Fruit fly (Drosophila melanogaster) whole organism, embryonic: ENCODE data around the gene CG7065.

ENCODE experiments used
- Bdp1 ChIP-seq: fragments of 200-800 bp; sonication (Bioruptor generic); optimal IDR thresholded peaks from 3 replicates; lab custom pipeline; 2016; ENCODE audit warnings: missing biosample characterization, missing genetic modification characterization
- CG10431 ChIP-seq: fragments of 200-800 bp; sonication (Bioruptor generic); optimal IDR thresholded peaks from 3 replicates; lab custom pipeline; 2018; ENCODE audit warnings: missing biosample characterization, mild to moderate bottlenecking, missing genetic modification characterization
- CG12236 ChIP-seq: fragments of 200-800 bp; sonication (Bioruptor generic); optimal IDR thresholded peaks from 2 replicates; lab custom pipeline; 2016; ENCODE audit warnings: missing biosample characterization, missing genetic modification characterization
- CG13424 ChIP-seq: fragments of 200-800 bp; sonication (Bioruptor generic); optimal IDR thresholded peaks from 2 replicates; lab custom pipeline; 2019; ENCODE audit warnings: missing biosample characterization, mild to moderate bottlenecking, missing genetic modification characterization, moderate library complexity
- CG15514 ChIP-seq: fragments of 200-800 bp; sonication (Bioruptor generic); optimal IDR thresholded peaks from 3 replicates; lab custom pipeline; 2017; ENCODE audit warnings: missing biosample characterization, missing genetic modification characterization, mild to moderate bottlenecking, moderate library complexity, missing genetic modification reagents
- CG1647 ChIP-seq: fragments of 200-800 bp; sonication (Bioruptor generic); optimal IDR thresholded peaks from 3 replicates; lab custom pipeline; 2016; ENCODE audit warnings: missing biosample characterization, missing genetic modification characterization
- CG17385 ChIP-seq: fragments of 200-800 bp; sonication (Bioruptor generic); optimal IDR thresholded peaks from 3 replicates; lab custom pipeline; 2018; ENCODE audit warnings: missing biosample characterization, mild to moderate bottlenecking, missing genetic modification characterization
- CG17829 ChIP-seq: fragments of 200-800 bp; optimal IDR thresholded peaks from 2 replicates; lab custom pipeline; 2019; ENCODE audit warnings: missing biosample characterization, mild to moderate bottlenecking, missing genetic modification characterization, moderate library complexity
- CG1792 ChIP-seq: fragments of 200-800 bp; sonication (Bioruptor generic); optimal IDR thresholded peaks from 2 replicates; lab custom pipeline; 2016; ENCODE audit warnings: missing biosample characterization, missing genetic modification characterization
- CG33213 ChIP-seq: fragments of 200-800 bp; sonication (Bioruptor generic); optimal IDR thresholded peaks from 3 replicates; lab custom pipeline; 2016; ENCODE audit warnings: missing biosample characterization, missing genetic modification characterization
- CG34422 ChIP-seq: fragments of 200-800 bp; sonication (Bioruptor generic); IDR thresholded peaks from 3 replicates; pipeline ENCODE4 v1.3.6; 2022; ENCODE audit warnings: missing biosample characterization, missing genetic modification characterization
- CG3847 ChIP-seq: fragments of 200-800 bp; sonication (Bioruptor generic); IDR thresholded peaks from 2 replicates; pipeline ENCODE4 v1.3.6; 2022; ENCODE audit warnings: missing biosample characterization, missing genetic modification characterization
- CG4360 ChIP-seq: fragments of 200-800 bp; sonication (Bioruptor generic); IDR thresholded peaks from 2 replicates; pipeline ENCODE4 v1.3.6; 2022; ENCODE audit warnings: missing biosample characterization, missing genetic modification characterization
- CG4404 ChIP-seq: fragments of 200-800 bp; sonication (Bioruptor generic); IDR thresholded peaks from 2 replicates; pipeline ENCODE4 v1.3.6; 2022; ENCODE audit warnings: missing biosample characterization, missing genetic modification characterization
- CG8281 ChIP-seq: fragments of 200-800 bp; sonication (Bioruptor generic); optimal IDR thresholded peaks from 2 replicates; lab custom pipeline; 2018; ENCODE audit warnings: missing biosample characterization, mild to moderate bottlenecking, missing genetic modification characterization, moderate library complexity
- CG8359 ChIP-seq: fragments of 200-800 bp; sonication (Bioruptor generic); optimal IDR thresholded peaks from 2 replicates; lab custom pipeline; 2017; ENCODE audit warnings: missing biosample characterization, mild to moderate bottlenecking, missing genetic modification characterization, borderline replicate concordance
- CG8924 ChIP-seq: fragments of 200-800 bp; optimal IDR thresholded peaks from 3 replicates; lab custom pipeline; 2019; ENCODE audit warnings: missing biosample characterization, mild to moderate bottlenecking, missing genetic modification characterization, moderate library complexity
- CG9727 ChIP-seq: fragments of 200-800 bp; sonication (Bioruptor generic); optimal IDR thresholded peaks from 3 replicates; lab custom pipeline; 2017; ENCODE audit warnings: missing biosample characterization, mild to moderate bottlenecking, missing genetic modification characterization
- CG9817 ChIP-seq: fragments of 200-800 bp; sonication (Bioruptor generic); optimal IDR thresholded peaks from 2 replicates; lab custom pipeline; 2018; ENCODE audit warnings: missing biosample characterization, mild to moderate bottlenecking, missing genetic modification characterization, moderate library complexity
- CkIIα-i1 ChIP-seq: fragments of 200-800 bp; sonication (Bioruptor generic); IDR thresholded peaks from 2 replicates; pipeline ENCODE4 v1.3.6; 2022; ENCODE audit warnings: missing biosample characterization, missing genetic modification characterization
- D19B ChIP-seq: fragments of 200-800 bp; sonication (Bioruptor generic); optimal IDR thresholded peaks from 2 replicates; lab custom pipeline; 2017; ENCODE audit warnings: missing biosample characterization, mild to moderate bottlenecking, missing genetic modification characterization
- E2f1 ChIP-seq: fragments of 200-800 bp; sonication (Bioruptor generic); IDR thresholded peaks from 2 replicates; pipeline ENCODE4 v1.3.6; 2022; ENCODE audit warnings: missing biosample characterization, missing genetic modification characterization
- E2f2 ChIP-seq: fragments of 200-800 bp; sonication (Bioruptor generic); IDR thresholded peaks from 2 replicates; pipeline ENCODE4 v1.3.6; 2022; ENCODE audit warnings: missing biosample characterization, missing genetic modification characterization
- Ets97D ChIP-seq: fragments of 200-800 bp; sonication (Bioruptor generic); optimal IDR thresholded peaks from 3 replicates; lab custom pipeline; 2016; ENCODE audit warnings: missing biosample characterization, missing genetic modification characterization
- Gug ChIP-seq: fragments of 200-800 bp; sonication (Bioruptor generic); IDR thresholded peaks from 4 replicates; pipeline ENCODE4 v1.3.6; 2022; ENCODE audit warnings: missing biosample characterization, missing genetic modification characterization
- H15 ChIP-seq: fragments of 200-800 bp; sonication (Bioruptor generic); IDR thresholded peaks from 3 replicates; pipeline ENCODE4 v1.3.6; 2022; ENCODE audit warnings: missing biosample characterization, missing genetic modification characterization
- HmgZ ChIP-seq: fragments of 200-800 bp; sonication (Bioruptor generic); optimal IDR thresholded peaks from 2 replicates; lab custom pipeline; 2018; ENCODE audit warnings: missing biosample characterization, mild to moderate bottlenecking, missing genetic modification characterization
- Jarid2 ChIP-seq: fragments of 200-800 bp; sonication (Bioruptor generic); optimal IDR thresholded peaks from 3 replicates; lab custom pipeline; 2017; ENCODE audit warnings: mild to moderate bottlenecking, missing biosample characterization, missing genetic modification reagents, missing genetic modification characterization
- Mrtf ChIP-seq: fragments of 200-800 bp; sonication (Bioruptor generic); IDR thresholded peaks from 3 replicates; pipeline ENCODE4 v1.3.6; 2022; ENCODE audit warnings: missing biosample characterization, missing genetic modification characterization
- Nf-YB ChIP-seq: fragments of 200-800 bp; sonication (Bioruptor generic); optimal IDR thresholded peaks from 3 replicates; lab custom pipeline; 2019; ENCODE audit warnings: missing biosample characterization, mild to moderate bottlenecking, missing genetic modification characterization, moderate library complexity
- Nf-YC ChIP-seq: fragments of 200-800 bp; optimal IDR thresholded peaks from 3 replicates; lab custom pipeline; 2019; ENCODE audit warnings: missing biosample characterization, mild to moderate bottlenecking, missing genetic modification characterization, moderate library complexity
- Optix ChIP-seq: fragments of 200-800 bp; sonication (Bioruptor generic); IDR thresholded peaks from 3 replicates; pipeline ENCODE4 v1.3.6; 2022; ENCODE audit warnings: missing biosample characterization, missing genetic modification characterization
- PHDP ChIP-seq: fragments of 200-800 bp; sonication (Bioruptor generic); optimal IDR thresholded peaks from 3 replicates; lab custom pipeline; 2018; ENCODE audit warnings: missing biosample characterization, mild to moderate bottlenecking, missing genetic modification characterization, moderate library complexity
- Side ChIP-seq: fragments of 200-800 bp; sonication (Bioruptor generic); optimal IDR thresholded peaks from 2 replicates; lab custom pipeline; 2016; ENCODE audit warnings: missing biosample characterization, missing genetic modification characterization
- TFAM ChIP-seq: fragments of 200-800 bp; sonication (Bioruptor generic); optimal IDR thresholded peaks from 2 replicates; lab custom pipeline; 2017; ENCODE audit warnings: missing biosample characterization, missing genetic modification characterization, inconsistent platforms
- Vsx1 ChIP-seq: fragments of 200-800 bp; sonication (Bioruptor generic); optimal IDR thresholded peaks from 2 replicates; lab custom pipeline; 2017; ENCODE audit warnings: missing biosample characterization, mild to moderate bottlenecking, missing genetic modification characterization, missing genetic modification reagents
- aop ChIP-seq: fragments of 200-800 bp; sonication (Bioruptor generic); IDR thresholded peaks from 2 replicates; pipeline ENCODE4 v1.3.6; 2022; ENCODE audit warnings: missing biosample characterization, missing genetic modification characterization
- ase ChIP-seq: fragments of 200-800 bp; sonication (Bioruptor generic); IDR thresholded peaks from 3 replicates; pipeline ENCODE4 v1.3.6; 2022; ENCODE audit warnings: missing biosample characterization, missing genetic modification characterization
- ash1 ChIP-seq: fragments of 200-800 bp; sonication (Bioruptor generic); optimal IDR thresholded peaks from 2 replicates; lab custom pipeline; 2018; ENCODE audit warnings: missing biosample characterization, mild to moderate bottlenecking, missing genetic modification characterization
- bab2 ChIP-seq: fragments of 200-800 bp; sonication (Bioruptor generic); optimal IDR thresholded peaks from 2 replicates; lab custom pipeline; 2016; ENCODE audit warnings: missing biosample characterization, missing genetic modification characterization
- caup ChIP-seq: fragments of 200-800 bp; sonication (Bioruptor generic); optimal IDR thresholded peaks from 3 replicates; lab custom pipeline; 2017; ENCODE audit warnings: missing biosample characterization, mild to moderate bottlenecking, missing genetic modification characterization, moderate library complexity; ENCODE audit not compliant: severe bottlenecking
- croc ChIP-seq: fragments of 200-800 bp; sonication (Bioruptor generic); conservative IDR thresholded peaks from 3 replicates; pipeline ENCODE4 v1.3.6; 2022; ENCODE audit warnings: missing biosample characterization, missing genetic modification characterization
- fd96Cb ChIP-seq: fragments of 200-800 bp; sonication (Bioruptor generic); optimal IDR thresholded peaks from 2 replicates; lab custom pipeline; 2018; ENCODE audit warnings: missing biosample characterization, mild to moderate bottlenecking, missing genetic modification characterization, moderate library complexity
- h ChIP-seq: fragments of >200 bp; optimal IDR thresholded peaks from 2 replicates; lab custom pipeline; 2017
- ind ChIP-seq: fragments of 200-800 bp; sonication (Bioruptor generic); optimal IDR thresholded peaks from 3 replicates; lab custom pipeline; 2016; ENCODE audit warnings: missing biosample characterization, missing genetic modification characterization
- kay ChIP-seq: fragments of 200-800 bp; sonication (Bioruptor generic); optimal IDR thresholded peaks from 2 replicates; lab custom pipeline; 2016; ENCODE audit warnings: missing biosample characterization, missing genetic modification characterization
- luna ChIP-seq: fragments of 200-800 bp; sonication (Bioruptor generic); optimal IDR thresholded peaks from 2 replicates; lab custom pipeline; 2016; ENCODE audit warnings: missing biosample characterization, missing genetic modification characterization
- mirr ChIP-seq: fragments of 200-800 bp; sonication (Bioruptor generic); optimal IDR thresholded peaks from 3 replicates; lab custom pipeline; 2018; ENCODE audit warnings: missing biosample characterization, mild to moderate bottlenecking, missing genetic modification characterization
- ro ChIP-seq: fragments of 200-800 bp; sonication (Bioruptor generic); IDR thresholded peaks from 2 replicates; pipeline ENCODE4 v1.3.6; 2022; ENCODE audit warnings: missing biosample characterization, missing genetic modification characterization
- stwl ChIP-seq: fragments of 200-800 bp; sonication (Bioruptor generic); optimal IDR thresholded peaks from 3 replicates; lab custom pipeline; 2018; ENCODE audit warnings: missing biosample characterization, mild to moderate bottlenecking, missing genetic modification characterization, moderate library complexity
- tap ChIP-seq: fragments of 200-800 bp; optimal IDR thresholded peaks from 3 replicates; lab custom pipeline; 2019; ENCODE audit warnings: missing biosample characterization, mild to moderate bottlenecking, missing genetic modification characterization, moderate library complexity
- tll ChIP-seq, 2 experiments: fragments of 200-800 bp in 1 of 2; fragments of >200 bp in 1 of 2; sonication (Bioruptor generic) in 1 of 2; optimal IDR thresholded peaks; 2 replicates each; lab custom pipeline; 2017 to 2019; ENCODE audit warnings: missing biosample characterization in 2 of 2, missing genetic modification characterization in 2 of 2, mild to moderate bottlenecking in 1 of 2, moderate library complexity in 1 of 2
- vvl ChIP-seq: fragments of 200-800 bp; sonication (Bioruptor generic); IDR thresholded peaks from 2 replicates; pipeline ENCODE4 v1.3.6; 2022; ENCODE audit warnings: missing biosample characterization, missing genetic modification characterization

Gene CG7065

DNA sequence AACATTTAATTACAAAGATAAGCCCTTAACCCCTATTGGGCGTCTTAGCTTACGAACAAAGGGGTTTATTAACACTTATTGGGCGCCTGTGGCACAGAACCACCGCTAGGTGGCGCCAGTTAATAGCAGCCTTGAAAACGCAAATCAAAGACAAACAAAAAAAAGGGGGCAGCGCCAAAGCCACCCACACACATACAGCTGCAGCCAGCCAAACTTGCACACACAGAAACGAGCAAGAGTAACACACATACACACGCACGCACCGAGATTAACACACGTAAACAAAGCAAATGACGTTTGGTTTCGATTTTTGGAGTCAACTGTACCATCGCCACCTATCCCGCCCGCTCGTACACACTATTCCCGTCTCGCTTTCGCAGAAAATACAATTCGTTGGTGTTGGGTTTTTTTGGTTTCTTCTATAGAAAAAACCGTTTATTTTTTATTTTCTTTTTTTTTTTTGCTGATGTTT lies 9.9 kb downstream of the CG7065 start (continued):
- TF ChIP-seq CG15514 (GFP tag; lab: Kevin White, UChicago) (peak; percentile 63), E2f1 (GFP tag; lab: Robert Waterston, UW) (no peak), E2f2 (GFP tag; lab: Robert Waterston, UW) (peak; percentile 30; the same call in 1 of the 2 replicates), kay (GFP tag; lab: Kevin White, UChicago) (no peak), mirr (GFP tag; lab: Kevin White, UChicago) (peak; percentile 67), TFAM (no peak), CG9727 (GFP tag; lab: Kevin White, UChicago) (peak; percentile 30), CG4360 (no peak), HmgZ (tag; lab: Kevin White, UChicago) (peak; percentile 54), ase (GFP tag; lab: Robert Waterston, UW) (0 out of 3 replicates have a peak, but pooled peaks have one; percentile 12), Side (no peak), Mrtf (no peak), Nf-YB (peak; percentile 53), ind (peak; percentile 22), CG3847 (peak; percentile 36), CG34422 (GFP tag; lab: Robert Waterston, UW) (no peak), CG4404 (GFP tag; lab: Robert Waterston, UW) (no peak), caup (GFP tag; lab: Kevin White, UChicago) (no peak), tll (GFP tag; optimal IDR thresholded peaks at IDR 0.05; lab: Kevin White, UChicago) (peak in 1 of 2 experiments; percentile 22), CG8281 (no peak), H15 (GFP tag; lab: Robert Waterston, UW) (no peak), aop (GFP tag; lab: Robert Waterston, UW) (no peak), h (lab: Kevin White, UChicago) (no peak), croc (GFP tag; lab: Robert Waterston, UW) (no peak), Optix (GFP tag; lab: Robert Waterston, UW) (0 out of 3 replicates have a peak, but pooled peaks have one; percentile 46), stwl (tag; lab: Kevin White, UChicago) (no peak), CG8359 (GFP tag; lab: Kevin White, UChicago) (no peak), CG17829 (tag; lab: Kevin White, UChicago) (peak; percentile 16), Gug (GFP tag; lab: Robert Waterston, UW) (no peak), CG1647 (no peak), ash1 (GFP tag; lab: Kevin White, UChicago) (no peak), fd96Cb (tag; lab: Kevin White, UChicago) (no peak), Jarid2 (no peak)

DNA sequence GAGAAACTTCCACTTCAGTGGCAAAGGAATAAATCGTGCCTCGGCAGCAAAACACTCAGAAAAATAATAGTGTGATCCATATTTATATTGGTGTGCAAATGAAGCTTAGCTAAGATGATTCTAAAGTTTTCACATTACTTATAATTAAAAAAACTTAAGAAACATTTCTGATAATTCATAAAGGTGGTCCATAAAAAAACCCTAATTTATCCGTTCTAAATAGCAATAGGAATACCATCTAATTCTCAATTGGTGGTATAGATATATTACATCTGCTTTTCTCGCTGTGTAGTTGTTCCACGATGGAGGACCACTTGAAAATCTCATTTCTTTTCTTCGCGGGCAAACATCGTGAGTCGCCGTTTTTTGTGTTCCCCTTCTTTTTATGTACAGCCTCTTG lies 12.8 kb downstream of the CG7065 start:
- TF ChIP-seq Bdp1 (GFP tag; lab: Kevin White, UChicago) = no peak
- no peak for TF ChIP-seq H15 (GFP tag; lab: Robert Waterston, UW)
- peak; percentile 55 for TF ChIP-seq CG9817 (tag; lab: Kevin White, UChicago)
- TF ChIP-seq luna = no peak
- TF ChIP-seq CG1792 = peak; percentile 23
- TF ChIP-seq vvl = peak; percentile 42; the same call in 1 of the 2 replicates
- TF ChIP-seq CG17385 (GFP tag; lab: Kevin White, UChicago) = peak; percentile 72
- TF ChIP-seq bab2 (GFP tag; lab: Kevin White, UChicago) = peak; percentile 64
- TF ChIP-seq CG33213 (GFP tag; lab: Kevin White, UChicago) = peak; percentile 3
- peak; percentile 72 for TF ChIP-seq CG13424
- TF ChIP-seq CG12236 = no peak
- TF ChIP-seq D19B (GFP tag; lab: Kevin White, UChicago) = peak; percentile 29
- no peak for TF ChIP-seq Vsx1 (GFP tag; lab: Kevin White, UChicago)
- no peak for TF ChIP-seq CG8924 (tag; lab: Kevin White, UChicago)
- TF ChIP-seq CG10431 (GFP tag; lab: Kevin White, UChicago) = peak; percentile 15
- peak; percentile 10 for TF ChIP-seq Nf-YC (tag; lab: Kevin White, UChicago)
- TF ChIP-seq tap (tag; lab: Kevin White, UChicago) = peak; percentile 65
- TF ChIP-seq Ets97D (GFP tag; lab: Kevin White, UChicago) = no peak
- TF ChIP-seq ro (GFP tag; lab: Robert Waterston, UW) = no peak
- peak; percentile 47 for TF ChIP-seq PHDP (tag; lab: Kevin White, UChicago)
- no peak for TF ChIP-seq CkIIα-i1 (GFP tag; lab: Robert Waterston, UW)
